Fruit fly (Drosophila melanogaster) whole organism, adult: ENCODE measurements around the gene vir-1.

ENCODE experiments used
- CG11617 ChIP-seq: fragments of 200-800 bp; sonication (Bioruptor generic); optimal IDR thresholded peaks from 2 replicates; lab custom pipeline; 2017; ENCODE audit warnings: mild to moderate bottlenecking, missing biosample characterization, missing genetic modification reagents, missing genetic modification characterization
- CG12768 ChIP-seq: fragments of 200-800 bp; sonication (Bioruptor generic); optimal IDR thresholded peaks from 2 replicates; lab custom pipeline; 2017; ENCODE audit warnings: missing biosample characterization, missing genetic modification characterization, mild to moderate bottlenecking, moderate library complexity, missing genetic modification reagents
- CG14711 ChIP-seq: fragments of 200-800 bp; sonication (Bioruptor generic); optimal IDR thresholded peaks from 2 replicates; lab custom pipeline; 2018; ENCODE audit warnings: missing biosample characterization, mild to moderate bottlenecking, missing genetic modification characterization, moderate library complexity
- CG1620 ChIP-seq: fragments of 200-800 bp; sonication (Bioruptor generic); optimal IDR thresholded peaks from 2 replicates; lab custom pipeline; 2016; ENCODE audit warnings: missing biosample characterization, missing genetic modification characterization
- CG33017 ChIP-seq: fragments of 200-800 bp; sonication (Bioruptor generic); optimal IDR thresholded peaks from 2 replicates; lab custom pipeline; 2018; ENCODE audit warnings: missing biosample characterization, mild to moderate bottlenecking, missing genetic modification characterization, moderate library complexity
- CG5204 ChIP-seq: fragments of 200-800 bp; sonication (Bioruptor generic); optimal IDR thresholded peaks from 2 replicates; lab custom pipeline; 2016; ENCODE audit warnings: missing biosample characterization, missing genetic modification characterization
- CG7045 ChIP-seq: fragments of 200-800 bp; sonication (Bioruptor generic); optimal IDR thresholded peaks from 2 replicates; lab custom pipeline; 2017; ENCODE audit warnings: missing biosample characterization, mild to moderate bottlenecking, missing genetic modification characterization
- CG7101 ChIP-seq: fragments of 200-800 bp; sonication (Bioruptor generic); optimal IDR thresholded peaks from 2 replicates; lab custom pipeline; 2018; ENCODE audit warnings: missing biosample characterization, mild to moderate bottlenecking, missing genetic modification characterization, moderate library complexity
- Clk ChIP-seq: fragments of 200-800 bp; sonication (Bioruptor generic); optimal IDR thresholded peaks from 2 replicates; lab custom pipeline; 2017; ENCODE audit warnings: missing biosample characterization, missing genetic modification characterization
- Crg-1 ChIP-seq: fragments of 200-800 bp; sonication (Bioruptor generic); optimal IDR thresholded peaks from 2 replicates; lab custom pipeline; 2016; ENCODE audit warnings: missing biosample characterization, missing genetic modification characterization
- Hr96 ChIP-seq: fragments of 200-800 bp; sonication (Bioruptor generic); optimal IDR thresholded peaks from 2 replicates; lab custom pipeline; 2016; ENCODE audit warnings: missing biosample characterization, missing genetic modification characterization
- Mnt ChIP-seq: fragments of 200-800 bp; sonication (Bioruptor generic); optimal IDR thresholded peaks from 2 replicates; lab custom pipeline; 2016; ENCODE audit warnings: missing biosample characterization, mild to moderate bottlenecking, missing genetic modification characterization
- bab1 ChIP-seq: fragments of 200-800 bp; sonication (Bioruptor generic); optimal IDR thresholded peaks from 3 replicates; lab custom pipeline; 2019; ENCODE audit warnings: missing biosample characterization, mild to moderate bottlenecking, missing genetic modification characterization, moderate library complexity
- cic ChIP-seq: fragments of 200-800 bp; sonication (Bioruptor generic); optimal IDR thresholded peaks from 2 replicates; lab custom pipeline; 2017; ENCODE audit warnings: missing biosample characterization, mild to moderate bottlenecking, missing genetic modification characterization, moderate library complexity
- cnc ChIP-seq, 2 experiments: fragments of >200 bp; optimal IDR thresholded peaks; 2 replicates each; lab custom pipeline; 2017
- kay ChIP-seq: fragments of 200-800 bp; sonication (Bioruptor generic); peaks from one replicate; lab custom pipeline; 2016; ENCODE audit warnings: missing biosample characterization, missing genetic modification characterization, borderline replicate concordance
- ovo ChIP-seq: fragments of 200-800 bp; sonication (Bioruptor generic); optimal IDR thresholded peaks from 2 replicates; lab custom pipeline; 2016; ENCODE audit warnings: missing biosample characterization, missing genetic modification characterization
- pad ChIP-seq: fragments of 200-800 bp; sonication (Bioruptor generic); optimal IDR thresholded peaks from 3 replicates; lab custom pipeline; 2017; ENCODE audit warnings: missing biosample characterization, missing genetic modification characterization, mild to moderate bottlenecking, moderate library complexity, missing genetic modification reagents
- tj ChIP-seq: fragments of 200-800 bp; sonication (Bioruptor generic); optimal IDR thresholded peaks from 3 replicates; lab custom pipeline; 2017; ENCODE audit warnings: missing biosample characterization, mild to moderate bottlenecking, missing genetic modification characterization, moderate library complexity
- toe ChIP-seq: fragments of 200-800 bp; sonication (Bioruptor generic); optimal IDR thresholded peaks from 2 replicates; lab custom pipeline; 2016; ENCODE audit warnings: missing biosample characterization, missing genetic modification characterization

Gene vir-1

dm6 chr2L:12430792-12431191, 7.6 kb upstream of the vir-1 start, which contains the start of gene CG5435:
TSS of gene CG5435 (minus strand) at chr2L:12430892.
- no peak for TF ChIP-seq CG1620
- no peak for TF ChIP-seq ovo (GFP tag; lab: Kevin White, UChicago)
- TF ChIP-seq CG11617 (GFP tag; lab: Kevin White, UChicago): no peak
- no peak for TF ChIP-seq cic
- TF ChIP-seq toe: no peak
- no peak for TF ChIP-seq CG7101 (tag; lab: Kevin White, UChicago)
- no peak for TF ChIP-seq CG14711 (tag; lab: Kevin White, UChicago)
- TF ChIP-seq Clk (GFP tag; lab: Kevin White, UChicago): no peak
- TF ChIP-seq CG33017 (tag; lab: Kevin White, UChicago): no peak
- no peak for TF ChIP-seq kay
- no peak for TF ChIP-seq CG5204 (GFP tag; lab: Kevin White, UChicago)
- TF ChIP-seq Hr96 (GFP tag; lab: Kevin White, UChicago): no peak
- no peak for TF ChIP-seq bab1 (GFP tag; lab: Kevin White, UChicago)
- TF ChIP-seq CG7045 (GFP tag; lab: Kevin White, UChicago): no peak
- no peak for TF ChIP-seq pad (GFP tag; lab: Kevin White, UChicago)
- no peak for TF ChIP-seq CG12768

- TF ChIP-seq Crg-1 (GFP tag; lab: Kevin White, UChicago) (peak; percentile 29), Hr96 (GFP tag; lab: Kevin White, UChicago) (no peak), pad (GFP tag; lab: Kevin White, UChicago) (peak; percentile 52), CG7045 (GFP tag; lab: Kevin White, UChicago) (peak; percentile 70), CG14711 (tag; lab: Kevin White, UChicago) (peak; percentile 83), cic (peak; percentile 46), Clk (GFP tag; lab: Kevin White, UChicago) (no peak), cnc (optimal IDR thresholded peaks at IDR 0.05; lab: Kevin White, UChicago) (no peak), toe (no peak), tj (peak; percentile 55), kay (no peak), CG5204 (GFP tag; lab: Kevin White, UChicago) (no peak), Mnt (GFP tag; lab: Kevin White, UChicago) (peak; percentile 54), bab1 (GFP tag; lab: Kevin White, UChicago) (peak; percentile 50), CG11617 (GFP tag; lab: Kevin White, UChicago) (peak; percentile 89), CG1620 (no peak), CG7101 (tag; lab: Kevin White, UChicago) (peak; percentile 89), CG33017 (tag; lab: Kevin White, UChicago) (peak; percentile 88), CG12768 (peak; percentile 74), ovo (GFP tag; lab: Kevin White, UChicago) (no peak)
Observed at dm6 chr2L:12427487-12428101, 4.4 kb upstream of the vir-1 start, which contains the start of the genes CG5446 and Trm1. TSS of gene CG5446 (minus strand) at chr2L:12427709. TSS of gene Trm1 (plus strand) at chr2L:12428028.

dm6 chr2L:12424555-12424954, 1.3 kb upstream of the vir-1 start, which contains the start of gene Fam92:
TSS of gene Fam92 (plus strand) at chr2L:12424904.
- TF ChIP-seq kay: no peak
- TF ChIP-seq CG7045 (GFP tag; lab: Kevin White, UChicago): no peak
- peak; percentile 30 for TF ChIP-seq Crg-1 (GFP tag; lab: Kevin White, UChicago)
- TF ChIP-seq bab1 (GFP tag; lab: Kevin White, UChicago): peak; percentile 39
- peak; percentile 54 for TF ChIP-seq CG7101 (tag; lab: Kevin White, UChicago)
- peak; percentile 37 for TF ChIP-seq cic
- peak; percentile 33 for TF ChIP-seq Mnt (GFP tag; lab: Kevin White, UChicago)
- TF ChIP-seq CG5204 (GFP tag; lab: Kevin White, UChicago): no peak
- peak; percentile 37 for TF ChIP-seq CG1620
- peak; percentile 16 for TF ChIP-seq pad (GFP tag; lab: Kevin White, UChicago)

dm6 chr2L:12421793-12422691, 1.2 kb downstream of the vir-1 start:
- TF ChIP-seq CG12768 (peak; percentile 56), cic (no peak), CG7045 (GFP tag; lab: Kevin White, UChicago) (peak; percentile 15)

dm6 chr2L:12421188-12421587, 2.1 kb downstream of the vir-1 start:
- TF ChIP-seq Mnt (GFP tag; lab: Kevin White, UChicago) (no peak), Clk (GFP tag; lab: Kevin White, UChicago) (no peak), kay (no peak), ovo (GFP tag; lab: Kevin White, UChicago) (no peak), Hr96 (GFP tag; lab: Kevin White, UChicago) (no peak), tj (no peak), CG12768 (no peak), cnc (optimal IDR thresholded peaks at IDR 0.05; lab: Kevin White, UChicago) (no peak), CG7045 (GFP tag; lab: Kevin White, UChicago) (no peak), CG14711 (tag; lab: Kevin White, UChicago) (no peak), CG1620 (no peak), CG33017 (tag; lab: Kevin White, UChicago) (no peak), CG7101 (tag; lab: Kevin White, UChicago) (no peak), toe (no peak), CG5204 (GFP tag; lab: Kevin White, UChicago) (no peak), bab1 (GFP tag; lab: Kevin White, UChicago) (no peak), CG11617 (GFP tag; lab: Kevin White, UChicago) (no peak), Crg-1 (GFP tag; lab: Kevin White, UChicago) (no peak), pad (GFP tag; lab: Kevin White, UChicago) (no peak)
